Worm (Caenorhabditis elegans) whole organism, mixed stage, embryonic: ENCODE results near the gene H43I07.1.

Experiments
- blmp-1 ChIP-seq: fragments of 150-350 bp; optimal IDR thresholded peaks from 2 replicates; lab custom pipeline; 2014; ENCODE audit warnings: missing biosample characterization, missing genetic modification characterization
- ces-1 ChIP-seq: fragments of 150-350 bp; optimal IDR thresholded peaks from 2 replicates; lab custom pipeline; 2014; ENCODE audit warnings: missing biosample characterization, missing genetic modification reagents, missing genetic modification characterization
- elt-1 ChIP-seq: sonication (generic microtip); optimal IDR thresholded peaks from 2 replicates; lab custom pipeline; 2017; ENCODE audit warnings: missing genetic modification characterization, mild to moderate bottlenecking, missing compliant biosample characterization, antibody characterized with exemption, moderate library complexity, borderline replicate concordance; ENCODE audit not compliant: insufficient read depth
- elt-3 ChIP-seq: fragments of 150-350 bp; optimal IDR thresholded peaks from 2 replicates; lab custom pipeline; 2014; ENCODE audit warnings: missing biosample characterization, missing genetic modification characterization
- lsy-2 ChIP-seq: fragments of 150-350 bp; optimal IDR thresholded peaks from 2 replicates; lab custom pipeline; 2014; ENCODE audit warnings: missing biosample characterization, missing genetic modification characterization
- snpc-4 ChIP-seq: fragments of 150-350 bp; optimal IDR thresholded peaks from 2 replicates; lab custom pipeline; 2014; ENCODE audit warnings: missing biosample characterization, missing genetic modification characterization
- sptf-1 ChIP-seq: sonication (generic microtip); optimal IDR thresholded peaks from 2 replicates; lab custom pipeline; 2017; ENCODE audit warnings: mild to moderate bottlenecking, missing genetic modification characterization, moderate library complexity, missing compliant biosample characterization

DNA sequence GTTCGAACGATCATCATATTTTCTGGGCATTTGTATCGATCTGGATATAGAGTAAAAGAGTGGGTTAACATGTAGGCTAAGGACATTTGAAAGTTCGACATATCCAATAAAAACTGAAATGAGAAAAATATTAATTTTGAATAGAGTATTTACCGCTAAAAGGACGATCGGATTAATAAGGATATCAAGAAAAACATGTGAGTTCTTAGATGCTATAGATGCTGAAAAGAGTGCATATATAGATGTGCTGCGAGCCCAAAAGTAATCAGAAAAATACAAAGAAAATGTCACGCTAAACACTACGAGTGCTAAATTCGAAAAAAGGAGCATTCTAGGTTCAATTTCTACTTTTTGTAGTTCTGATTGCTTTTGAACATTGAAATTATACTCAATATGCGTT is 37.9 kb downstream of the H43I07.1 start, which contains the start of gene srt-12:
- TF ChIP-seq snpc-4: no peak
- no peak for TF ChIP-seq lsy-2 (tag; lab: Kevin White, UChicago)
- TF ChIP-seq blmp-1 (tag; lab: Kevin White, UChicago): no peak
- no peak for TF ChIP-seq sptf-1
- TF ChIP-seq elt-3 (tag; lab: Kevin White, UChicago): no peak
- TF ChIP-seq elt-1: no peak
- TF ChIP-seq ces-1: no peak
